Worm (Caenorhabditis elegans) whole organism, L4 larva: ENCODE data around the gene Y50D4C.5.

Experiments used
- F26F4.8 ChIP-seq: fragments of 200-800 bp; sonication (Bioruptor generic); conservative IDR thresholded peaks from 2 replicates; pipeline ENCODE4 v1.3.6; 2022; ENCODE audit warnings: missing genetic modification characterization, missing compliant biosample characterization
- F44E2.7 ChIP-seq: fragments of 200-800 bp; sonication (Bioruptor generic); IDR thresholded peaks from 2 replicates; pipeline ENCODE4 v2.1.2; 2022; ENCODE audit warnings: missing genetic modification characterization, missing compliant biosample characterization
- T20F7.1 ChIP-seq: fragments of 200-800 bp; sonication (Bioruptor generic); optimal IDR thresholded peaks from 2 replicates; lab custom pipeline; 2018; ENCODE audit warnings: mild to moderate bottlenecking, missing genetic modification characterization, missing compliant biosample characterization
- T26A8.4 ChIP-seq: fragments of 200-800 bp; sonication (Bioruptor generic); IDR thresholded peaks from 2 replicates; pipeline ENCODE4 v1.3.6; 2022; ENCODE audit warnings: missing genetic modification characterization, missing compliant biosample characterization
- Y48G9A.11 ChIP-seq: fragments of 200-800 bp; sonication (Bioruptor generic); IDR thresholded peaks from 2 replicates; pipeline ENCODE4 v1.3.6; 2022; ENCODE audit warnings: missing genetic modification reagents, missing genetic modification characterization, missing compliant biosample characterization
- Y5F2A.4 ChIP-seq: fragments of 200-800 bp; sonication (Bioruptor generic); optimal IDR thresholded peaks from 2 replicates; lab custom pipeline; 2018; ENCODE audit warnings: mild to moderate bottlenecking, missing genetic modification characterization, missing compliant biosample characterization
- aha-1 ChIP-seq: fragments of 150-350 bp; peaks from one replicate; lab custom pipeline; 2014; ENCODE audit warnings: missing biosample characterization, missing genetic modification characterization
- ceh-28 ChIP-seq: fragments of 150-350 bp; optimal IDR thresholded peaks from 2 replicates; lab custom pipeline; 2014; ENCODE audit warnings: missing biosample characterization, missing genetic modification reagents, missing genetic modification characterization
- ceh-44 ChIP-seq: fragments of 200-800 bp; sonication (Bioruptor generic); IDR thresholded peaks from 2 replicates; pipeline ENCODE4 v1.3.6; 2022; ENCODE audit warnings: missing genetic modification reagents, missing genetic modification characterization, missing compliant biosample characterization
- ceh-82 ChIP-seq: sonication (generic microtip); optimal IDR thresholded peaks from 2 replicates; lab custom pipeline; 2017; ENCODE audit warnings: missing biosample characterization, missing genetic modification characterization
- ctbp-1 ChIP-seq: fragments of 200-800 bp; sonication (Bioruptor generic); IDR thresholded peaks from 2 replicates; pipeline ENCODE4 v1.3.6; 2022; ENCODE audit warnings: missing genetic modification reagents, missing genetic modification characterization, missing compliant biosample characterization
- daf-16 ChIP-seq, 3 experiments: sonication (generic microtip); optimal IDR thresholded peaks; 2 replicates each; lab custom pipeline; 2016 to 2017; ENCODE audit warnings: missing genetic modification characterization in 3 of 3, missing genetic modification reagents in 3 of 3, mild to moderate bottlenecking in 2 of 3, missing compliant biosample characterization in 2 of 3, missing biosample characterization in 1 of 3, moderate library complexity in 1 of 3
- daf-8 ChIP-seq: fragments of 200-800 bp; sonication (Bioruptor generic); IDR thresholded peaks from 2 replicates; pipeline ENCODE4 v1.3.6; 2022; ENCODE audit warnings: missing genetic modification characterization, missing compliant biosample characterization
- fkh-10 ChIP-seq: fragments of 150-350 bp; optimal IDR thresholded peaks from 2 replicates; lab custom pipeline; 2014; ENCODE audit warnings: missing biosample characterization, missing genetic modification reagents, missing genetic modification characterization
- hif-1 ChIP-seq, 2 experiments: sonication (generic microtip); optimal IDR thresholded peaks; 2 replicates each; lab custom pipeline; 2016 to 2017; ENCODE audit warnings: missing compliant biosample characterization in 2 of 2, missing genetic modification characterization in 2 of 2, missing genetic modification reagents in 2 of 2, missing genotype in 2 of 2, mild to moderate bottlenecking in 1 of 2
- hlh-11 ChIP-seq: fragments of 200-800 bp; sonication (Bioruptor generic); optimal IDR thresholded peaks from 2 replicates; lab custom pipeline; 2018; ENCODE audit warnings: mild to moderate bottlenecking, missing genetic modification characterization, missing compliant biosample characterization
- hlh-30 ChIP-seq: sonication (generic microtip); optimal IDR thresholded peaks from 2 replicates; lab custom pipeline; 2017; ENCODE audit warnings: antibody characterized with exemption, mild to moderate bottlenecking, missing genetic modification characterization, missing compliant biosample characterization; ENCODE audit not compliant: insufficient read depth
- lir-3 ChIP-seq: sonication (generic microtip); optimal IDR thresholded peaks from 2 replicates; lab custom pipeline; 2016; ENCODE audit warnings: mild to moderate bottlenecking, missing genetic modification characterization, missing compliant biosample characterization
- madf-5 ChIP-seq, 2 experiments: fragments of 200-800 bp; sonication (Bioruptor generic); IDR thresholded peaks; 2 replicates each; pipeline ENCODE4 v1.3.6; 2022; ENCODE audit warnings: missing compliant biosample characterization in 2 of 2, missing genetic modification characterization in 2 of 2
- madf-9 ChIP-seq: fragments of 200-800 bp; sonication (Bioruptor generic); conservative IDR thresholded peaks from 2 replicates; pipeline ENCODE4 v1.3.6; 2022; ENCODE audit warnings: missing genetic modification reagents, missing genetic modification characterization, missing compliant biosample characterization
- mdl-1 ChIP-seq, 2 experiments: fragments of 150-350 bp in 1 of 2; sonication (generic microtip) in 1 of 2; optimal IDR thresholded peaks; 2 replicates each; lab custom pipeline; 2014 to 2017; ENCODE audit warnings: missing biosample characterization in 2 of 2, missing genetic modification characterization in 2 of 2
- mep-1 ChIP-seq: fragments of 150-350 bp; sonication (generic microtip); optimal IDR thresholded peaks from 3 replicates; lab custom pipeline; 2014; ENCODE audit warnings: missing biosample characterization, missing genetic modification characterization
- mes-2 ChIP-seq: sonication (generic microtip); optimal IDR thresholded peaks from 2 replicates; lab custom pipeline; 2016; ENCODE audit warnings: missing genotype, mild to moderate bottlenecking, missing genetic modification characterization, missing compliant biosample characterization; ENCODE audit not compliant: poor library complexity, severe bottlenecking
- nhr-102 ChIP-seq: sonication (generic microtip); optimal IDR thresholded peaks from 2 replicates; lab custom pipeline; 2016; ENCODE audit warnings: mild to moderate bottlenecking, missing genetic modification characterization, moderate library complexity, missing compliant biosample characterization
- nhr-111 ChIP-seq: fragments of 200-800 bp; sonication (Bioruptor generic); optimal IDR thresholded peaks from 2 replicates; lab custom pipeline; 2018; ENCODE audit warnings: mild to moderate bottlenecking, missing genetic modification characterization, missing compliant biosample characterization
- nhr-28 ChIP-seq: fragments of 150-350 bp; optimal IDR thresholded peaks from 2 replicates; lab custom pipeline; 2014; ENCODE audit warnings: missing biosample characterization, missing genetic modification characterization
- nhr-42 ChIP-seq: fragments of 200-800 bp; sonication (Bioruptor generic); IDR thresholded peaks from 2 replicates; pipeline ENCODE4 v1.3.6; 2022; ENCODE audit warnings: missing genetic modification characterization, missing compliant biosample characterization
- pha-4 ChIP-seq, 2 experiments: fragments of 150-350 bp in 1 of 2; fragments of 200-800 bp in 1 of 2; sonication (Bioruptor generic) in 1 of 2; IDR thresholded peaks in 1 of 2; optimal IDR thresholded peaks in 1 of 2; 2 replicates each; pipeline versions ENCODE4 v1.3.6 to Lab custom; 2014 to 2022; ENCODE audit warnings: missing genetic modification characterization in 2 of 2, missing genetic modification reagents in 2 of 2, missing biosample characterization in 1 of 2, missing compliant biosample characterization in 1 of 2
- set-16 ChIP-seq: fragments of 200-800 bp; sonication (Bioruptor generic); IDR thresholded peaks from 2 replicates; pipeline ENCODE4 v1.3.6; 2022; ENCODE audit warnings: missing genetic modification reagents, missing genetic modification characterization, missing compliant biosample characterization
- tra-1 ChIP-seq: fragments of 200-800 bp; sonication (Bioruptor generic); IDR thresholded peaks from 2 replicates; pipeline ENCODE4 v1.3.6; 2022; ENCODE audit warnings: missing genetic modification reagents, missing genetic modification characterization, missing compliant biosample characterization
- unc-130 ChIP-seq: sonication (generic microtip); optimal IDR thresholded peaks from 2 replicates; lab custom pipeline; 2016; ENCODE audit warnings: missing genetic modification reagents, missing genetic modification characterization, missing compliant biosample characterization
- unc-62 ChIP-seq, 3 experiments: fragments of 150-350 bp in 1 of 3; sonication (generic microtip); optimal IDR thresholded peaks in 2 of 3; peaks in 1 of 3; 1 replicate in 1 of 3; 2 replicates in 2 of 3; lab custom pipeline; 2014 to 2017; ENCODE audit warnings: missing biosample characterization in 3 of 3, missing genetic modification characterization in 3 of 3, missing genetic modification reagents in 3 of 3, missing genotype in 1 of 3
- vab-7 ChIP-seq: fragments of 200-800 bp; sonication (Bioruptor generic); IDR thresholded peaks from 2 replicates; pipeline ENCODE4 v1.3.6; 2022; ENCODE audit warnings: missing genetic modification reagents, missing genetic modification characterization, missing compliant biosample characterization
- ztf-7 ChIP-seq: fragments of 150-350 bp; optimal IDR thresholded peaks from 2 replicates; lab custom pipeline; 2014; ENCODE audit warnings: missing biosample characterization, missing genetic modification characterization

The Y50D4C.5 gene

ce11 chrV:1003826-1004225 is 282 bp upstream of the Y50D4C.5 start (continued):
- peak; percentile 92 for TF ChIP-seq Y48G9A.11 (GFP tag; lab: Robert Waterston, UW)
- peak; percentile 100 for TF ChIP-seq T20F7.1 (GFP tag; lab: Kevin White, UChicago)
- TF ChIP-seq vab-7 (GFP tag; lab: Robert Waterston, UW): peak; percentile 34; the same call in 1 of the 2 replicates
- TF ChIP-seq fkh-10 (GFP tag; lab: Kevin White, UChicago): peak; percentile 26
- TF ChIP-seq daf-16 (GFP tag; optimal IDR thresholded peaks at IDR 0.05; lab: Kevin White, UChicago): no peak
- TF ChIP-seq daf-16 (tag; optimal IDR thresholded peaks at IDR 0.05; lab: Kevin White, UChicago): peak; percentile 34
- TF ChIP-seq ctbp-1 (GFP tag; lab: Robert Waterston, UW): no peak
- TF ChIP-seq hlh-11 (tag; lab: Kevin White, UChicago): peak; percentile 40
- TF ChIP-seq Y5F2A.4 (GFP tag; lab: Kevin White, UChicago): no peak
- TF ChIP-seq nhr-102 (tag; lab: Kevin White, UChicago): peak; percentile 20
- TF ChIP-seq nhr-28 (tag; lab: Kevin White, UChicago): peak; percentile 9
- TF ChIP-seq mdl-1 (tag; optimal IDR thresholded peaks at IDR 0.05; lab: Kevin White, UChicago): no peak
- TF ChIP-seq ztf-7 (tag; lab: Kevin White, UChicago): peak; percentile 16
- TF ChIP-seq madf-9 (GFP tag; lab: Robert Waterston, UW): 0 out of 2 replicates have a peak, but pooled peaks have one; percentile 33
- TF ChIP-seq pha-4 (GFP tag; IDR thresholded peaks at IDR 0.05; lab: Robert Waterston, UW): no peak
- TF ChIP-seq pha-4 (tag; optimal IDR thresholded peaks at IDR 0.05; lab: Kevin White, UChicago): peak; percentile 1
- peak; percentile 65 for TF ChIP-seq mep-1 (tag; lab: Kevin White, UChicago)
- TF ChIP-seq tra-1 (GFP tag; lab: Robert Waterston, UW): no peak
- peak in 1 of 2 experiments; percentile 51 for TF ChIP-seq unc-62 (GFP tag; optimal IDR thresholded peaks at IDR 0.05 in 1 of 2; lab: Kevin White, UChicago)
- no peak for TF ChIP-seq unc-62 (tag; optimal IDR thresholded peaks at IDR 0.05; lab: Kevin White, UChicago)
- TF ChIP-seq mes-2 (tag; lab: Kevin White, UChicago): peak; percentile 82
- peak; percentile 93 for TF ChIP-seq ceh-44 (GFP tag; lab: Robert Waterston, UW)
- peak; percentile 86 for TF ChIP-seq unc-130 (GFP tag; lab: Kevin White, UChicago)
- TF ChIP-seq, all 104 proteins: peak for 32

DNA sequence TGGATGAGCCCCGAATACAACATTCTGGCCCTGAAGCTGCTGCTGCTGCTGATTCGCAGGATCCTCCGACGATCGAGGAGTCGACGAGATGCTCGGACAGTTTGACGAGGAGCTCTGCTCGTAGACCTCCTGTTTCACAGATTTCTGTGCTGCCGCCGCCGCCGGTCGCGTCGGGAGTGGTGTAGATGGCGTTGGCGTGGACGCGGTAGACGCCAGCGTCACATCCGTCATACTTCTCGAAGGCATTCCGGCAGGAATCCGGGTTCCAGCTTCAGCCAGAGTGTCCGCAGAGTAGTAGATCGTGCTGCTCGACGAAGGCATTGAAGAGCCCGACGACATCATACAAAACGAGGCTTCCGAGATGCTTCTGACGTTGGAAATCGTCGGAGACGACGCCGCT is 2.4 kb downstream of the Y50D4C.5 start:
- TF ChIP-seq F44E2.7 (GFP tag; lab: Robert Waterston, UW): 0 out of 2 replicates have a peak, but pooled peaks have one; percentile 10
- no peak for TF ChIP-seq F26F4.8 (GFP tag; lab: Robert Waterston, UW)
- peak; percentile 90 for TF ChIP-seq set-16

DNA sequence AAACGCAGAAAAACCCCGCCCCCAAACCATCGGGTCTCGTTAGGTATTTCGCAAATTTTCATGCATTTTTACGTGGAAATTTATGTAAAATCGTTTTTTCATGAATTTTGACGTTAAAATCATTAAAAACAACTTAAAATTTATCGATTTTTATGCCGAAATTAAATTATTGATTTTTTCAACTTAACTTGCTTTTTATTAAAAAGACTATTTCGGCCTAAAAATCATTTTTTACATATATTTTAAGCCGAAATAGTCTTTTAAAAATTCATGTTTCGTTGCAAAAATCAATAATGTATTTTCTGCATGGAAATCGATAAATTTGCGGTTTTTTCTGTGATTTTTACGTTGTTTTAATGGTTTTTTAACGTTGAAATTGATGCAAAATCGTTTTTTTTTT is 7.9 kb downstream of the Y50D4C.5 start:
- TF ChIP-seq T26A8.4 (GFP tag; lab: Robert Waterston, UW) (no peak), aha-1 (peak; percentile 43), nhr-111 (GFP tag; lab: Kevin White, UChicago) (no peak), hlh-30 (no peak), hif-1 (tag; optimal IDR thresholded peaks at IDR 0.05; lab: Kevin White, UChicago) (no peak), ceh-28 (tag; lab: Kevin White, UChicago) (peak; percentile 53)

ce11 chrV:990300-990699 is 13.2 kb downstream of the Y50D4C.5 start:
- TF ChIP-seq set-16 (peak; percentile 94), lir-3 (tag; lab: Kevin White, UChicago) (no peak), ceh-82 (tag; lab: Kevin White, UChicago) (no peak)

- TF ChIP-seq daf-8 (GFP tag; lab: Robert Waterston, UW): no peak
- TF ChIP-seq madf-5 (GFP tag; IDR thresholded peaks at IDR 0.05; lab: Robert Waterston, UW): no peak
- no peak for TF ChIP-seq set-16
- TF ChIP-seq nhr-42 (GFP tag; lab: Robert Waterston, UW): no peak
Measured at ce11 chrV:983120-983519, 20.4 kb downstream of the Y50D4C.5 start.
